Worm (Caenorhabditis elegans): ENCODE results near the gene sgn-1.

sgn-1 gene

ce11 chrII:8799725-8800124 is 16.3 kb upstream of the sgn-1 start:
- TF ChIP-seq ama-1 (optimal IDR thresholded peaks at IDR 0.05) = no peak
- TF ChIP-seq nhr-129 (tag; optimal IDR thresholded peaks at IDR 0.05) = no peak
- peak; percentile 56 for TF ChIP-seq unc-62 (GFP tag; optimal IDR thresholded peaks at IDR 0.05)
- no peak for TF ChIP-seq crh-2 (tag; optimal IDR thresholded peaks at IDR 0.05)
- no peak for TF ChIP-seq mab-5 (tag; optimal IDR thresholded peaks at IDR 0.05)
- no peak for TF ChIP-seq alr-1 (tag; optimal IDR thresholded peaks at IDR 0.05)
- peak; percentile 50 for TF ChIP-seq unc-55 (GFP tag; optimal IDR thresholded peaks at IDR 0.05)

DNA sequence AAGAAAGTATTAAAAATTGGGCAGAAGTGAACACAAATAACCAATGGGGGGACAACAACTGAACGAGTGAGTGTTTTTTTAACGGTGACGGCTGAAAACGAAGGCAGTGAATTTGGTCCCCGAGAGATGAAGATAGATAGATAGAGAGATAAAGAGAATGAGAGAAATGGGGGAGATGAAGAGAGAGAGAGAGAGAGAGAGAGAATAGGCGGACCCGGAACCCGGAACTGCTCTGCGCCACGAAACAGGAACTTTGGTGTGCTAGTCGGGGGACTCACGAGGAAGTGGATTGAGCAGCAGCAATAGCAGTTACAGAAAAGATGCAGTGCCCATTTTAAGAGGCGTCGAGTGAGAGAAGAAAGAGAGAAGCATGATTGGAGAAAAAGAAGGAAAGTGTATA is 12.9 kb upstream of the sgn-1 start:
- TF ChIP-seq fos-1 (tag; optimal IDR thresholded peaks at IDR 0.05) (peak; percentile 19), nhr-11 (tag; optimal IDR thresholded peaks at IDR 0.05) (no peak), Y55F3AM.14 (GFP tag; optimal IDR thresholded peaks at IDR 0.05) (peak; percentile 38), lsy-2 (tag; optimal IDR thresholded peaks at IDR 0.05) (peak; percentile 3 to 74), mab-5 (tag; optimal IDR thresholded peaks at IDR 0.05) (peak; percentile 21), lin-11 (tag; optimal IDR thresholded peaks at IDR 0.05) (peak; percentile 44), nhr-129 (tag; optimal IDR thresholded peaks at IDR 0.05) (peak; percentile 55), nhr-23 (tag; optimal IDR thresholded peaks at IDR 0.05) (no peak), nhr-77 (tag; optimal IDR thresholded peaks at IDR 0.05) (no peak), egl-27 (tag; optimal IDR thresholded peaks at IDR 0.05) (peak; percentile 89), ceh-16 (tag; optimal IDR thresholded peaks at IDR 0.05) (no peak), C34F6.9 (tag; optimal IDR thresholded peaks at IDR 0.05) (peak; percentile 88), zag-1 (tag; optimal IDR thresholded peaks at IDR 0.05) (peak; percentile 79), mdl-1 (tag; optimal IDR thresholded peaks at IDR 0.05) (peak; percentile 22 to 82), sma-3 (GFP tag; optimal IDR thresholded peaks at IDR 0.05) (no peak), unc-62 (GFP tag; optimal IDR thresholded peaks at IDR 0.05) (peak; percentile 8), sem-4 (tag; optimal IDR thresholded peaks at IDR 0.05) (peak; percentile 86), skn-1 (tag; optimal IDR thresholded peaks at IDR 0.05) (no peak), unc-55 (GFP tag; optimal IDR thresholded peaks at IDR 0.05) (peak; percentile 59), ztf-4 (tag; optimal IDR thresholded peaks at IDR 0.05) (peak; percentile 63), nhr-21 (tag; optimal IDR thresholded peaks at IDR 0.05) (no peak), R02D3.7 (tag; optimal IDR thresholded peaks at IDR 0.05) (no peak), F13H6.1 (tag; optimal IDR thresholded peaks at IDR 0.05) (peak; percentile 88), ceh-82 (tag; optimal IDR thresholded peaks at IDR 0.05) (peak; percentile 52), lin-39 (tag; optimal IDR thresholded peaks at IDR 0.05) (no peak), blmp-1 (tag; optimal IDR thresholded peaks at IDR 0.05; ENCODE audit: insufficient read depth) (no peak), sma-9 (GFP tag; optimal IDR thresholded peaks at IDR 0.05) (peak; percentile 95), sma-9 (tag; optimal IDR thresholded peaks at IDR 0.05) (no peak), snpc-4 (tag; optimal IDR thresholded peaks at IDR 0.05) (peak; percentile 6), crh-2 (tag; optimal IDR thresholded peaks at IDR 0.05) (peak; percentile 79), nhr-12 (tag; optimal IDR thresholded peaks at IDR 0.05) (no peak), nhr-6 (tag; optimal IDR thresholded peaks at IDR 0.05) (no peak), ztf-11 (tag; optimal IDR thresholded peaks at IDR 0.05) (no peak), nhr-25 (tag; optimal IDR thresholded peaks at IDR 0.05) (no peak)

DNA sequence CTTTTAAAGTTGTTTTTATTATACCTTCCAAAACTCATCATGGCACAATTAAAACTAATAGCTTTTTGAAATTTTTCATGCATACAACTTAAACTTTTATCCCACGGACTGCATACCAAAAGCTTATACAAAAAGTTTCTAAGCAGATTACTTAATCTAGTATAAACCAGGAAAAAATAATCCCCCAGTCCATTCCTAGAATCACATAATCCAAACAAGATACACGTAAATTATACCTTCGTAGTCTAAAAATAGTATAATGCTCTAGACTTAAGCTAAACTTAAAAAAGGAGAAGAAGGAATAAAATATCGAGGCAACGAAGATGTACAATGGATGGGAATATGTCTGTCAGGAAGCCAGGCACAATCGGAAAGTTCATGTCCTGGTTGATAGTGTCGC is 11.8 kb upstream of the sgn-1 start:
- TF ChIP-seq snpc-4 (tag; optimal IDR thresholded peaks at IDR 0.05) (no peak), sma-9 (GFP tag; optimal IDR thresholded peaks at IDR 0.05) (peak; percentile 17), sma-9 (tag; optimal IDR thresholded peaks at IDR 0.05) (no peak), ztf-11 (tag; optimal IDR thresholded peaks at IDR 0.05) (no peak)

DNA sequence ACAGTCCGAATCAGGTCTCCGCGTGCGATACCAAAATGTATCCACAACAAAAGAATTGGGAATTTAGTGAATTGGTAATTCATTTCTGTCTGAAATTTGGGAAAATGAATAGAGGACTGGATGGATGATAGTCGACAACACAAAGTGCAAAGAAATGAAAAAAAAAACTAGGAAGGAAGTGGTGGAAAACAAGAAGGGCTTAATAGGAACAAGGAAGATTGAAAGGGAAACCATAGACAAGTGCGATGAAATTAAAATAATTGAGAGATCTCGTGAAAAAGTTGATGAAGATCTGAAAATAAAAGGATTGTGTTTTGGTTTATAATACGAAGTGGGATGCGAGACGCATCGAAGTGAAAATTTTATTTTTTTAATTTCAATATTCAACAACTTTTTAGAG is 10.6 kb upstream of the sgn-1 start, which contains the start of gene F07H5.7:
Gene F07H5.7 (minus strand): TSS at position 101 of the 400 bp plus-strand sequence.
- TF ChIP-seq ztf-4 (tag; optimal IDR thresholded peaks at IDR 0.05) (no peak), crh-2 (tag; optimal IDR thresholded peaks at IDR 0.05) (no peak), sma-9 (GFP tag; optimal IDR thresholded peaks at IDR 0.05) (no peak), sma-9 (tag; optimal IDR thresholded peaks at IDR 0.05) (no peak), lin-11 (tag; optimal IDR thresholded peaks at IDR 0.05) (no peak), nhr-129 (tag; optimal IDR thresholded peaks at IDR 0.05) (no peak), nhr-23 (tag; optimal IDR thresholded peaks at IDR 0.05) (no peak), fos-1 (tag; optimal IDR thresholded peaks at IDR 0.05) (no peak), mbf-1 (tag; optimal IDR thresholded peaks at IDR 0.05) (no peak), zag-1 (tag; optimal IDR thresholded peaks at IDR 0.05) (no peak)

All from whole organism, L2 larva.